Worm (Caenorhabditis elegans): ENCODE measurements around the gene C06H5.13.
"Not testable (repeated sequence)": the region's sequence is repeated elsewhere in the genome, so short reads cannot be mapped to it uniquely, and the experiment has no call there.

The C06H5.13 gene

ce11 chrV:17897646-17898045, at the start of gene C06H5.13:
Gene C06H5.13 (minus strand): TSS chrV:17897746.
- not testable (repeated sequence) for TF ChIP-seq hlh-30 (tag; optimal IDR thresholded peaks at IDR 0.05; ENCODE audit: insufficient read depth); daf-19 (GFP tag; conservative IDR thresholded peaks at IDR 0.05); T26A8.4 (GFP tag; IDR thresholded peaks at IDR 0.05)

- TF ChIP-seq nhr-48 (tag; optimal IDR thresholded peaks at IDR 0.05) (no peak), F49E8.2 (tag; optimal IDR thresholded peaks at IDR 0.05; ENCODE audit: borderline replicate concordance) (no peak), Y48G9A.11 (GFP tag; IDR thresholded peaks at IDR 0.05) (no peak), zfp-2 (tag; optimal IDR thresholded peaks at IDR 0.05) (no peak), nhr-41 (GFP tag; IDR thresholded peaks at IDR 0.05) (no peak), lin-29 (GFP tag; IDR thresholded peaks at IDR 0.05) (no peak), lsy-2 (tag; optimal IDR thresholded peaks at IDR 0.05) (no peak), snpc-4 (tag; optimal IDR thresholded peaks at IDR 0.05) (no peak), unc-62 (GFP tag; optimal IDR thresholded peaks at IDR 0.05 in 1 of 2) (no peak), unc-62 (tag; optimal IDR thresholded peaks at IDR 0.05) (no peak), ces-1 (GFP tag; optimal IDR thresholded peaks at IDR 0.05) (no peak), hmg-1.1 (GFP tag; IDR thresholded peaks at IDR 0.05) (no peak), daf-19 (GFP tag; conservative IDR thresholded peaks at IDR 0.05) (no peak), nhr-28 (tag; optimal IDR thresholded peaks at IDR 0.05) (no peak), spr-3 (GFP tag; optimal IDR thresholded peaks at IDR 0.05) (no peak), nhr-111 (GFP tag; optimal IDR thresholded peaks at IDR 0.05) (no peak), hlh-11 (tag; optimal IDR thresholded peaks at IDR 0.05) (no peak), set-16 (GFP tag; IDR thresholded peaks at IDR 0.05) (no peak), mdt-29 (GFP tag; IDR thresholded peaks at IDR 0.05) (no peak)
Measured at ce11 chrV:17947266-17947665, 49.7 kb upstream of the C06H5.13 start.

ce11 chrV:17945460-17945859, 47.9 kb upstream of the C06H5.13 start:
- TF ChIP-seq set-16 (GFP tag; IDR thresholded peaks at IDR 0.05) (peak; percentile 78), ztf-11 (tag; optimal IDR thresholded peaks at IDR 0.05) (no peak)

ce11 chrV:17944849-17945452, 47.4 kb upstream of the C06H5.13 start:
- peak; percentile 82 for TF ChIP-seq set-16 (GFP tag; IDR thresholded peaks at IDR 0.05)
- no peak for TF ChIP-seq lim-7 (GFP tag; IDR thresholded peaks at IDR 0.05)
- peak in 1 of 2 experiments; percentile 73 for TF ChIP-seq unc-62 (GFP tag; optimal IDR thresholded peaks at IDR 0.05 in 1 of 2)
- no peak for TF ChIP-seq unc-62 (tag; optimal IDR thresholded peaks at IDR 0.05)
- TF ChIP-seq lin-29 (GFP tag; IDR thresholded peaks at IDR 0.05) = no peak

ce11 chrV:17943877-17944472, 46.4 kb upstream of the C06H5.13 start:
- TF ChIP-seq aha-1 (tag) (peak; percentile 17), lim-7 (GFP tag; IDR thresholded peaks at IDR 0.05) (no peak), ama-1 (optimal IDR thresholded peaks at IDR 0.05) (no peak), tra-1 (GFP tag; IDR thresholded peaks at IDR 0.05) (no peak), set-16 (GFP tag; IDR thresholded peaks at IDR 0.05) (peak; percentile 91), lir-3 (tag; optimal IDR thresholded peaks at IDR 0.05) (no peak)

- TF ChIP-seq set-16 (GFP tag; IDR thresholded peaks at IDR 0.05) = no peak
- TF ChIP-seq cey-2 (tag; optimal IDR thresholded peaks at IDR 0.05; ENCODE audit: borderline replicate concordance, insufficient read depth) = no peak
- TF ChIP-seq ceh-44 (GFP tag; IDR thresholded peaks at IDR 0.05) = no peak
- no peak for TF ChIP-seq hlh-11 (tag; optimal IDR thresholded peaks at IDR 0.05)
- no peak for TF ChIP-seq zip-11 (GFP tag; IDR thresholded peaks at IDR 0.05)
- TF ChIP-seq nhr-111 (GFP tag; optimal IDR thresholded peaks at IDR 0.05) = no peak
Measured at ce11 chrV:17938978-17939377, 41.4 kb upstream of the C06H5.13 start.
